Worm (Caenorhabditis elegans): ENCODE results near the gene hrg-9.

ce11 chrV:12970575-12971160 lies 7.5 kb upstream of the hrg-9 start, which contains the start of gene pnn-1:
- TF ChIP-seq ama-1 (optimal IDR thresholded peaks at IDR 0.05) (no peak), flt-1 (GFP tag; IDR thresholded peaks at IDR 0.05) (no peak), pes-1 (GFP tag; IDR thresholded peaks at IDR 0.05) (no peak), tbx-11 (GFP tag; IDR thresholded peaks at IDR 0.05) (no peak), ceh-13 (GFP tag; optimal IDR thresholded peaks at IDR 0.05) (no peak), ceh-36 (tag; optimal IDR thresholded peaks at IDR 0.05) (no peak), tbx-37 (GFP tag; conservative IDR thresholded peaks at IDR 0.05) (no peak), hmg-4 (GFP tag; optimal IDR thresholded peaks at IDR 0.05) (no peak), B0310.2 (tag; optimal IDR thresholded peaks at IDR 0.05) (no peak), ets-7 (tag; optimal IDR thresholded peaks at IDR 0.05) (no peak), scrt-1 (GFP tag; IDR thresholded peaks at IDR 0.05) (no peak), F13C5.2 (tag; optimal IDR thresholded peaks at IDR 0.05) (no peak), aly-1 (tag; optimal IDR thresholded peaks at IDR 0.05) (no peak), hnd-1 (tag; optimal IDR thresholded peaks at IDR 0.05) (no peak)

All from whole organism, early embryonic.